Fruit fly (Drosophila melanogaster): Measurements from ENCODE around the gene Obp18a.

Gene Obp18a

DNA sequence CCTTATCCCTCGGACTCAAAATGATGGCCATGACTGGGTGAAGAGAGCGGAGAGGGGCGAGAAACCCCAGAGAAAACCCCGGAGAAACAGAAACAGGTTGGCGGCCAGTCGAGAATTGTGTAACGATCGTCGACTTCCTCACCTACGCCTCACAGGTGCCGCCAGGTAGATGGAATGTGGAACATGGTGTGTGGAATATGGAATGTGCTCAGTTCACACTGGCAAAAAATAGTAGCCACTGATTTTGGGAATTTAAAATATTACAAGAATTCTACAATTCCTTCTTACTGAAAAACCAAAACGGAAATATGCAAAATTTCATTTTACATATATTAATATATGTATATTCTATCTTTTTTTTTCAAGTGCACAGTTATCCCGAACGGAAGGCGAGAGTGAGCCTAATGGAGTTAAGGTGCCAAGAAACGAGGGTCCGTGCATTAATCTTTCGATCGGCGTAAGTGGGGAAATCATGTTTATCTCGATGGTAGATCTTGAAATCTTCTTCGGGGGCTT lies 20.3 kb upstream of the Obp18a start (continued):
- TF ChIP-seq ERR (GFP tag; optimal IDR thresholded peaks at IDR 0.05), result no peak
- TF ChIP-seq CG17361 (GFP tag; IDR thresholded peaks at IDR 0.05), result peak; percentile 84
- TF ChIP-seq scrt (GFP tag; optimal IDR thresholded peaks at IDR 0.05), result peak; percentile 65
- TF ChIP-seq CG1603 (tag; optimal IDR thresholded peaks at IDR 0.05), result peak; percentile 50
- TF ChIP-seq Bdp1 (GFP tag; optimal IDR thresholded peaks at IDR 0.05), result peak; percentile 26
- TF ChIP-seq prd (optimal IDR thresholded peaks at IDR 0.05), result no peak
- TF ChIP-seq prd (GFP tag; IDR thresholded peaks at IDR 0.05), result peak; percentile 90
- peak; percentile 51 for TF ChIP-seq CG31388 (GFP tag; optimal IDR thresholded peaks at IDR 0.05)
- TF ChIP-seq ind (GFP tag; optimal IDR thresholded peaks at IDR 0.05), result peak; percentile 62
- TF ChIP-seq onecut (GFP tag; IDR thresholded peaks at IDR 0.05), result peak; percentile 80
- peak; percentile 50 for TF ChIP-seq jing (GFP tag; optimal IDR thresholded peaks at IDR 0.05)
- peak; percentile 53 for TF ChIP-seq CG12299 (tag; optimal IDR thresholded peaks at IDR 0.05)
- TF ChIP-seq gcm2 (GFP tag; optimal IDR thresholded peaks at IDR 0.05), result no peak
- no peak for TF ChIP-seq CG8478 (optimal IDR thresholded peaks at IDR 0.05)
- peak; percentile 82 for TF ChIP-seq Oli (tag; optimal IDR thresholded peaks at IDR 0.05)
- TF ChIP-seq CG14014 (GFP tag; IDR thresholded peaks at IDR 0.05), result peak; percentile 56; the same call in 1 of the 2 replicates
- TF ChIP-seq CG15601 (tag; optimal IDR thresholded peaks at IDR 0.05), result peak; percentile 85
- peak; percentile 83 for TF ChIP-seq CG4820 (GFP tag; optimal IDR thresholded peaks at IDR 0.05)
- TF ChIP-seq gsb-n (tag; optimal IDR thresholded peaks at IDR 0.05), result peak; percentile 94
- TF ChIP-seq CG7556 (GFP tag; optimal IDR thresholded peaks at IDR 0.05), result peak; percentile 80
- peak; percentile 4 for TF ChIP-seq Hand (GFP tag; optimal IDR thresholded peaks at IDR 0.05)
- no peak for TF ChIP-seq Dip2 (GFP tag; IDR thresholded peaks at IDR 0.05)
- no peak for TF ChIP-seq CG11398 (GFP tag; optimal IDR thresholded peaks at IDR 0.05)
- TF ChIP-seq dan (GFP tag; IDR thresholded peaks at IDR 0.05), result peak; percentile 78
- peak; percentile 79 for TF ChIP-seq nerfin-1 (tag; optimal IDR thresholded peaks at IDR 0.05)
- peak; percentile 60 for TF ChIP-seq pfk (GFP tag; optimal IDR thresholded peaks at IDR 0.05)
- peak; percentile 56 for TF ChIP-seq ATbp (GFP tag; optimal IDR thresholded peaks at IDR 0.05)
- peak; percentile 47 for TF ChIP-seq CG15479 (GFP tag; optimal IDR thresholded peaks at IDR 0.05)
- peak; percentile 43 for TF ChIP-seq CG9609 (GFP tag; optimal IDR thresholded peaks at IDR 0.05)
- TF ChIP-seq Taf1 (GFP tag; IDR thresholded peaks at IDR 0.05), result peak; percentile 65
- peak; percentile 65 for TF ChIP-seq CG3065 (GFP tag; optimal IDR thresholded peaks at IDR 0.05)
- no peak for TF ChIP-seq hth (optimal IDR thresholded peaks at IDR 0.05)
- peak; percentile 37 for TF ChIP-seq Jarid2 (GFP tag; optimal IDR thresholded peaks at IDR 0.05)
- peak; percentile 80 for TF ChIP-seq CG12104 (GFP tag; optimal IDR thresholded peaks at IDR 0.05)
- TF ChIP-seq CG17912 (GFP tag; optimal IDR thresholded peaks at IDR 0.05), result no peak
- no peak for TF ChIP-seq Dll (GFP tag; IDR thresholded peaks at IDR 0.05; ENCODE audit: partially characterized antibody)
- peak in 1 of 3 experiments; percentile 96 for TF ChIP-seq lola (GFP tag; optimal IDR thresholded peaks at IDR 0.05)
- peak; percentile 92 for TF ChIP-seq CG10959 (GFP tag; IDR thresholded peaks at IDR 0.05)
- TF ChIP-seq CG8281 (tag; optimal IDR thresholded peaks at IDR 0.05), result peak; percentile 38
- TF ChIP-seq CG6854 (GFP tag; optimal IDR thresholded peaks at IDR 0.05), result peak; percentile 50
- peak; percentile 33 for TF ChIP-seq CG11723 (GFP tag; optimal IDR thresholded peaks at IDR 0.05)
- peak; percentile 54 for TF ChIP-seq CG12659 (GFP tag; optimal IDR thresholded peaks at IDR 0.05)
- TF ChIP-seq Rx (GFP tag; IDR thresholded peaks at IDR 0.05), result peak; percentile 64
- peak; percentile 78 for TF ChIP-seq Xbp1 (GFP tag; optimal IDR thresholded peaks at IDR 0.05)
- no peak for TF ChIP-seq pb (GFP tag; optimal IDR thresholded peaks at IDR 0.05)
- TF ChIP-seq kah (GFP tag; optimal IDR thresholded peaks at IDR 0.05), result peak; percentile 55
- peak; percentile 50 for TF ChIP-seq HmgZ (tag; optimal IDR thresholded peaks at IDR 0.05)
- no peak for TF ChIP-seq Lim3 (GFP tag; IDR thresholded peaks at IDR 0.05)
- peak; percentile 23; the same call in 1 of the 2 replicates for TF ChIP-seq Adf1 (GFP tag; IDR thresholded peaks at IDR 0.05)
- TF ChIP-seq CG11560 (tag; IDR thresholded peaks at IDR 0.05), result 0 out of 3 replicates have a peak, but pooled peaks have one; percentile 58
- TF ChIP-seq CG15073 (GFP tag; optimal IDR thresholded peaks at IDR 0.05), result peak; percentile 30
